Fruit fly (Drosophila melanogaster) S2 (cell line): ENCODE data around the gene Ubc2.

Experiments used
- CG8478 ChIP-seq: fragments of >200 bp; optimal IDR thresholded peaks from 2 replicates; lab custom pipeline; 2018
- CTCF ChIP-seq, 2 experiments: fragments of >200 bp; optimal IDR thresholded peaks; 2 replicates each; lab custom pipeline; 2018

DNA sequence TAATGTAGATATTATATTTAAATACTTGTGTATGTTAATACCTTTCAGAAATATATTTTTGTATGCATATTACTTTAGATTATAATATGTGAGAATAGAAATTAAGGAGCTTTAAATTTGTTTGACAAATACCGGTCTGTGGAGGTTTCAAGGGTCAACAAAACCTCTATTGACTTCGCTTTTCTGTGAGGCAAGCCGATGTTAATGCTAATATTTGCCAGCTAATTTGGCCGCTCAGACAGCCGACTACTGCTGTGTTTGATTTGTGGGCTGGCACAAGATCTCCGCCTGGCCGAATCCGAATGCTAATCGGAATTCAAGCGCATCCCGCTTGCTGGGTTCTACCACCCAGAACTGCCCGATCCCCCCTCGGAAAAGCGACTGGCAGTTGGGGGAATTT lies 13.2 kb downstream of the Ubc2 start:
- TF ChIP-seq CG8478 (lab: Kevin White, UChicago), result no peak
- TF ChIP-seq CTCF (optimal IDR thresholded peaks at IDR 0.05; lab: Kevin White, UChicago), result no peak
